Worm (Caenorhabditis elegans) whole organism, L4 larva: ENCODE results near the gene aqp-2.

ENCODE experiments used
- F37D6.2 ChIP-seq: sonication (generic microtip); optimal IDR thresholded peaks from 2 replicates; lab custom pipeline; 2016; ENCODE audit warnings: mild to moderate bottlenecking, missing genetic modification characterization, missing compliant biosample characterization
- F49E8.2 ChIP-seq: sonication (generic microtip); optimal IDR thresholded peaks from 2 replicates; lab custom pipeline; 2016; ENCODE audit warnings: missing compliant biosample characterization, mild to moderate bottlenecking, missing genetic modification characterization, borderline replicate concordance
- R02D3.7 ChIP-seq: fragments of 150-350 bp; sonication (generic microtip); optimal IDR thresholded peaks from 3 replicates; lab custom pipeline; 2014; ENCODE audit warnings: missing biosample characterization, missing genetic modification characterization
- T20F7.1 ChIP-seq: fragments of 200-800 bp; sonication (Bioruptor generic); optimal IDR thresholded peaks from 2 replicates; lab custom pipeline; 2018; ENCODE audit warnings: mild to moderate bottlenecking, missing genetic modification characterization, missing compliant biosample characterization
- T26A8.4 ChIP-seq: fragments of 200-800 bp; sonication (Bioruptor generic); IDR thresholded peaks from 2 replicates; pipeline ENCODE4 v1.3.6; 2022; ENCODE audit warnings: missing genetic modification characterization, missing compliant biosample characterization
- aha-1 ChIP-seq: fragments of 150-350 bp; peaks from one replicate; lab custom pipeline; 2014; ENCODE audit warnings: missing biosample characterization, missing genetic modification characterization
- ama-1 ChIP-seq: fragments of 150-350 bp; optimal IDR thresholded peaks from 2 replicates; lab custom pipeline; 2014; ENCODE audit warnings: inconsistent platforms, mixed read lengths
- arid-1 ChIP-seq: fragments of 200-800 bp; sonication (Bioruptor generic); conservative IDR thresholded peaks from 2 replicates; pipeline ENCODE4 v1.3.6; 2022; ENCODE audit warnings: missing genetic modification reagents, missing genetic modification characterization, missing compliant biosample characterization
- ceh-28 ChIP-seq: fragments of 150-350 bp; optimal IDR thresholded peaks from 2 replicates; lab custom pipeline; 2014; ENCODE audit warnings: missing biosample characterization, missing genetic modification reagents, missing genetic modification characterization
- daf-16 ChIP-seq, 3 experiments: sonication (generic microtip); optimal IDR thresholded peaks; 2 replicates each; lab custom pipeline; 2016 to 2017; ENCODE audit warnings: missing genetic modification characterization in 3 of 3, missing genetic modification reagents in 3 of 3, mild to moderate bottlenecking in 2 of 3, missing compliant biosample characterization in 2 of 3, missing biosample characterization in 1 of 3, moderate library complexity in 1 of 3
- daf-8 ChIP-seq: fragments of 200-800 bp; sonication (Bioruptor generic); IDR thresholded peaks from 2 replicates; pipeline ENCODE4 v1.3.6; 2022; ENCODE audit warnings: missing genetic modification characterization, missing compliant biosample characterization
- dmd-6 ChIP-seq: fragments of 200-800 bp; sonication (Bioruptor generic); IDR thresholded peaks from 2 replicates; pipeline ENCODE4 v1.3.6; 2022; ENCODE audit warnings: missing genetic modification reagents, missing genetic modification characterization, missing compliant biosample characterization
- dmd-9 ChIP-seq: fragments of 200-800 bp; sonication (Bioruptor generic); IDR thresholded peaks from 2 replicates; pipeline ENCODE4 v1.3.6; 2022; ENCODE audit warnings: missing genetic modification reagents, missing genetic modification characterization, missing compliant biosample characterization
- egl-43 ChIP-seq: fragments of 200-800 bp; sonication (Bioruptor generic); IDR thresholded peaks from 2 replicates; pipeline ENCODE4 v1.3.6; 2022; ENCODE audit warnings: missing genetic modification reagents, missing genetic modification characterization, missing compliant biosample characterization
- gei-8 ChIP-seq: fragments of 200-800 bp; sonication (Bioruptor generic); optimal IDR thresholded peaks from 2 replicates; lab custom pipeline; 2018; ENCODE audit warnings: mild to moderate bottlenecking, missing genetic modification characterization, missing compliant biosample characterization
- hif-1 ChIP-seq, 2 experiments: sonication (generic microtip); optimal IDR thresholded peaks; 2 replicates each; lab custom pipeline; 2016 to 2017; ENCODE audit warnings: missing compliant biosample characterization in 2 of 2, missing genetic modification characterization in 2 of 2, missing genetic modification reagents in 2 of 2, missing genotype in 2 of 2, mild to moderate bottlenecking in 1 of 2
- hlh-11 ChIP-seq: fragments of 200-800 bp; sonication (Bioruptor generic); optimal IDR thresholded peaks from 2 replicates; lab custom pipeline; 2018; ENCODE audit warnings: mild to moderate bottlenecking, missing genetic modification characterization, missing compliant biosample characterization
- jun-1 ChIP-seq: fragments of 150-350 bp; optimal IDR thresholded peaks from 2 replicates; lab custom pipeline; 2014; ENCODE audit warnings: missing biosample characterization, missing genetic modification reagents, missing genetic modification characterization
- lim-7 ChIP-seq: fragments of 200-800 bp; sonication (Bioruptor generic); IDR thresholded peaks from 2 replicates; pipeline ENCODE4 v1.3.6; 2022; ENCODE audit warnings: missing genetic modification characterization, missing compliant biosample characterization
- lin-13 ChIP-seq: fragments of 150-350 bp; optimal IDR thresholded peaks from 2 replicates; lab custom pipeline; 2014; ENCODE audit warnings: missing biosample characterization, missing genetic modification reagents, missing genetic modification characterization
- lin-29 ChIP-seq: fragments of 200-800 bp; sonication (Bioruptor generic); IDR thresholded peaks from 2 replicates; pipeline ENCODE4 v1.3.6; 2022; ENCODE audit warnings: missing genetic modification reagents, missing genetic modification characterization, missing compliant biosample characterization
- lsy-2 ChIP-seq, 2 experiments: fragments of 150-350 bp in 1 of 2; sonication (generic microtip) in 1 of 2; optimal IDR thresholded peaks; 2 replicates each; lab custom pipeline; 2014 to 2017; ENCODE audit warnings: missing biosample characterization in 2 of 2, missing genetic modification characterization in 2 of 2
- madf-5 ChIP-seq, 2 experiments: fragments of 200-800 bp; sonication (Bioruptor generic); IDR thresholded peaks; 2 replicates each; pipeline ENCODE4 v1.3.6; 2022; ENCODE audit warnings: missing compliant biosample characterization in 2 of 2, missing genetic modification characterization in 2 of 2
- mdl-1 ChIP-seq, 2 experiments: fragments of 150-350 bp in 1 of 2; sonication (generic microtip) in 1 of 2; optimal IDR thresholded peaks; 2 replicates each; lab custom pipeline; 2014 to 2017; ENCODE audit warnings: missing biosample characterization in 2 of 2, missing genetic modification characterization in 2 of 2
- mep-1 ChIP-seq: fragments of 150-350 bp; sonication (generic microtip); optimal IDR thresholded peaks from 3 replicates; lab custom pipeline; 2014; ENCODE audit warnings: missing biosample characterization, missing genetic modification characterization
- mxl-3 ChIP-seq: fragments of 200-800 bp; sonication (Bioruptor generic); optimal IDR thresholded peaks from 2 replicates; lab custom pipeline; 2018; ENCODE audit warnings: mild to moderate bottlenecking, missing genetic modification characterization, missing compliant biosample characterization
- nhr-10 ChIP-seq: fragments of 150-350 bp; optimal IDR thresholded peaks from 2 replicates; lab custom pipeline; 2014; ENCODE audit warnings: missing biosample characterization, missing genetic modification characterization
- nhr-11 ChIP-seq: fragments of 150-350 bp; optimal IDR thresholded peaks from 2 replicates; lab custom pipeline; 2014; ENCODE audit warnings: missing biosample characterization, missing genetic modification characterization
- nhr-111 ChIP-seq: fragments of 200-800 bp; sonication (Bioruptor generic); optimal IDR thresholded peaks from 2 replicates; lab custom pipeline; 2018; ENCODE audit warnings: mild to moderate bottlenecking, missing genetic modification characterization, missing compliant biosample characterization
- nhr-237 ChIP-seq: sonication (generic microtip); optimal IDR thresholded peaks from 2 replicates; lab custom pipeline; 2017; ENCODE audit warnings: missing biosample characterization, missing genetic modification characterization
- nhr-28 ChIP-seq: fragments of 150-350 bp; optimal IDR thresholded peaks from 2 replicates; lab custom pipeline; 2014; ENCODE audit warnings: missing biosample characterization, missing genetic modification characterization
- nhr-42 ChIP-seq: fragments of 200-800 bp; sonication (Bioruptor generic); IDR thresholded peaks from 2 replicates; pipeline ENCODE4 v1.3.6; 2022; ENCODE audit warnings: missing genetic modification characterization, missing compliant biosample characterization
- nhr-76 ChIP-seq: fragments of 150-350 bp; optimal IDR thresholded peaks from 2 replicates; lab custom pipeline; 2014; ENCODE audit warnings: missing biosample characterization, missing genetic modification characterization
- nhr-77 ChIP-seq: fragments of 150-350 bp; optimal IDR thresholded peaks from 2 replicates; lab custom pipeline; 2014; ENCODE audit warnings: missing biosample characterization, missing genetic modification characterization
- php-3 ChIP-seq: fragments of 200-800 bp; sonication (Bioruptor generic); IDR thresholded peaks from 2 replicates; pipeline ENCODE4 v1.3.6; 2022; ENCODE audit warnings: missing genetic modification reagents, missing genetic modification characterization, missing compliant biosample characterization
- saeg-2 ChIP-seq: fragments of 200-800 bp; sonication (Bioruptor generic); IDR thresholded peaks from 2 replicates; pipeline ENCODE4 v1.3.6; 2022; ENCODE audit warnings: missing genetic modification reagents, missing genetic modification characterization, missing compliant biosample characterization
- sdz-12 ChIP-seq: fragments of 200-800 bp; sonication (Bioruptor generic); optimal IDR thresholded peaks from 2 replicates; lab custom pipeline; 2018; ENCODE audit warnings: mild to moderate bottlenecking, missing genetic modification characterization, missing compliant biosample characterization
- set-16 ChIP-seq: fragments of 200-800 bp; sonication (Bioruptor generic); IDR thresholded peaks from 2 replicates; pipeline ENCODE4 v1.3.6; 2022; ENCODE audit warnings: missing genetic modification reagents, missing genetic modification characterization, missing compliant biosample characterization
- spr-1 ChIP-seq: sonication (generic microtip); optimal IDR thresholded peaks from 2 replicates; lab custom pipeline; 2016; ENCODE audit warnings: mild to moderate bottlenecking, missing genetic modification characterization, missing compliant biosample characterization
- spr-3 ChIP-seq: fragments of 200-800 bp; sonication (Bioruptor generic); optimal IDR thresholded peaks from 2 replicates; lab custom pipeline; 2018; ENCODE audit warnings: mild to moderate bottlenecking, missing genetic modification characterization, missing compliant biosample characterization
- unc-62 ChIP-seq, 3 experiments: fragments of 150-350 bp in 1 of 3; sonication (generic microtip); optimal IDR thresholded peaks in 2 of 3; peaks in 1 of 3; 1 replicate in 1 of 3; 2 replicates in 2 of 3; lab custom pipeline; 2014 to 2017; ENCODE audit warnings: missing biosample characterization in 3 of 3, missing genetic modification characterization in 3 of 3, missing genetic modification reagents in 3 of 3, missing genotype in 1 of 3
- zip-2 ChIP-seq: fragments of 150-350 bp; optimal IDR thresholded peaks from 2 replicates; lab custom pipeline; 2014; ENCODE audit warnings: missing biosample characterization, missing genetic modification characterization
- ztf-7 ChIP-seq: fragments of 150-350 bp; optimal IDR thresholded peaks from 2 replicates; lab custom pipeline; 2014; ENCODE audit warnings: missing biosample characterization, missing genetic modification characterization

Gene aqp-2

DNA sequence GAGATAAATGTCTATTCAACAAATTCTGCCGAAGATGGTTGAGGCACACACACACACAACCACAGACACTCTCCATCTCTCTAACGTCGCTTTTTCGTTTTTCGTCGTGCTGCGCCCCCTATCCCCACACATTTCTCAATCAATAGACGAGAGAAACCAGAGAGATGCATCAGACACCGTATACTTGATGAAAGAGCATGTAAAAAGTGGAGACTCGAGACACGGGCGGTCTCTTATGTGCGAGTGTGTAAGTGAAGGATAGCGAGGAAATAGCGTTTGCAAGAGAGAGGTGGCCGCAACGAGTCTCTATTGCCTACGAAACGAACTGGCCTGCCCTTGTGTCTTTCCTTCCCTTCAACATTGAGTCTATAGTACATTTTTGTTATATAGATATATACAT, 21.0 kb upstream of the aqp-2 start (continued):
- TF ChIP-seq T26A8.4 (GFP tag; lab: Robert Waterston, UW) = peak; percentile 79
- peak; percentile 66 for TF ChIP-seq jun-1 (tag; lab: Kevin White, UChicago)
- no peak for TF ChIP-seq daf-8 (GFP tag; lab: Robert Waterston, UW)
- TF ChIP-seq arid-1 (GFP tag; lab: Robert Waterston, UW) = peak; percentile 62; the same call in 1 of the 2 replicates
- peak; percentile 80 for TF ChIP-seq F37D6.2
- peak; percentile 94 for TF ChIP-seq nhr-11 (tag; lab: Kevin White, UChicago)
- peak; percentile 81 for TF ChIP-seq ceh-28 (tag; lab: Kevin White, UChicago)
- TF ChIP-seq zip-2 (tag; lab: Kevin White, UChicago) = no peak
- TF ChIP-seq daf-16 (GFP tag; optimal IDR thresholded peaks at IDR 0.05; lab: Kevin White, UChicago) = peak; percentile 64
- TF ChIP-seq daf-16 (tag; optimal IDR thresholded peaks at IDR 0.05; lab: Kevin White, UChicago) = peak; percentile 76
- no peak for TF ChIP-seq lim-7 (GFP tag; lab: Robert Waterston, UW)
- peak; percentile 95 for TF ChIP-seq mep-1
- TF ChIP-seq lin-13 (GFP tag; lab: Kevin White, UChicago) = peak; percentile 90
- TF ChIP-seq nhr-10 (tag; lab: Kevin White, UChicago) = peak; percentile 39
- TF ChIP-seq R02D3.7 (tag; lab: Kevin White, UChicago) = no peak
- TF ChIP-seq nhr-111 (GFP tag; lab: Kevin White, UChicago) = no peak
- TF ChIP-seq dmd-9 = no peak
- peak; percentile 66 for TF ChIP-seq ztf-7 (tag; lab: Kevin White, UChicago)
- peak; percentile 35; the same call in 1 of the 2 replicates for TF ChIP-seq php-3 (GFP tag; lab: Robert Waterston, UW)
- 0 out of 2 replicates have a peak, but pooled peaks have one; percentile 51 for TF ChIP-seq saeg-2 (GFP tag; lab: Robert Waterston, UW)
- TF ChIP-seq ama-1 (lab: Kevin White, UChicago) = peak; percentile 94
- TF ChIP-seq spr-1 (tag; lab: Kevin White, UChicago) = peak; percentile 86
- peak; percentile 41 to 93 for TF ChIP-seq mdl-1 (tag; optimal IDR thresholded peaks at IDR 0.05; lab: Kevin White, UChicago)
- TF ChIP-seq madf-5 (GFP tag; IDR thresholded peaks at IDR 0.05; lab: Robert Waterston, UW) = no peak
- TF ChIP-seq nhr-42 (GFP tag; lab: Robert Waterston, UW) = peak; percentile 81; the same call in 1 of the 2 replicates
- TF ChIP-seq lin-29 (GFP tag; lab: Robert Waterston, UW) = no peak
- TF ChIP-seq spr-3 (GFP tag; lab: Kevin White, UChicago) = no peak
- peak; percentile 97 for TF ChIP-seq hlh-11 (tag; lab: Kevin White, UChicago)

- TF ChIP-seq T20F7.1 (GFP tag; lab: Kevin White, UChicago) = no peak
- TF ChIP-seq nhr-77 (tag; lab: Kevin White, UChicago) = no peak
- TF ChIP-seq dmd-9 = no peak
- TF ChIP-seq aha-1 (tag; lab: Kevin White, UChicago) = peak; percentile 93
- TF ChIP-seq spr-1 (tag; lab: Kevin White, UChicago) = no peak
- TF ChIP-seq ama-1 (lab: Kevin White, UChicago) = no peak
- no peak for TF ChIP-seq sdz-12 (GFP tag; lab: Kevin White, UChicago)
- no peak for TF ChIP-seq F49E8.2
- TF ChIP-seq unc-62 (GFP tag; optimal IDR thresholded peaks at IDR 0.05 in 1 of 2; lab: Kevin White, UChicago) = peak in 1 of 2 experiments; percentile 96
- no peak for TF ChIP-seq unc-62 (tag; optimal IDR thresholded peaks at IDR 0.05; lab: Kevin White, UChicago)
Measured at ce11 chrII:9282065-9282464, 20.3 kb upstream of the aqp-2 start.

- no peak for TF ChIP-seq zip-2 (tag; lab: Kevin White, UChicago)
- TF ChIP-seq egl-43 (GFP tag; lab: Robert Waterston, UW) = no peak
- TF ChIP-seq gei-8 (GFP tag; lab: Kevin White, UChicago) = peak; percentile 6
- TF ChIP-seq mep-1 = peak; percentile 59
- peak; percentile 37 for TF ChIP-seq hlh-11 (tag; lab: Kevin White, UChicago)
- no peak for TF ChIP-seq daf-16 (GFP tag; optimal IDR thresholded peaks at IDR 0.05; lab: Kevin White, UChicago)
- peak; percentile 8 for TF ChIP-seq daf-16 (tag; optimal IDR thresholded peaks at IDR 0.05; lab: Kevin White, UChicago)
- TF ChIP-seq mxl-3 (GFP tag; lab: Kevin White, UChicago) = peak; percentile 1
- TF ChIP-seq set-16 (GFP tag; lab: Robert Waterston, UW) = no peak
- peak; percentile 57 for TF ChIP-seq nhr-28 (tag; lab: Kevin White, UChicago)
- peak; percentile 1 for TF ChIP-seq ama-1 (lab: Kevin White, UChicago)
- 0 out of 2 replicates have a peak, but pooled peaks have one; percentile 11 for TF ChIP-seq dmd-6 (GFP tag; lab: Robert Waterston, UW)
- peak in 1 of 2 experiments; percentile 16 for TF ChIP-seq mdl-1 (tag; optimal IDR thresholded peaks at IDR 0.05; lab: Kevin White, UChicago)
- no peak for TF ChIP-seq nhr-237 (tag; lab: Kevin White, UChicago)
- TF ChIP-seq nhr-76 (tag; lab: Kevin White, UChicago) = no peak
- peak; percentile 52 for TF ChIP-seq nhr-77 (tag; lab: Kevin White, UChicago)
- no peak for TF ChIP-seq saeg-2 (GFP tag; lab: Robert Waterston, UW)
- TF ChIP-seq lim-7 (GFP tag; lab: Robert Waterston, UW) = no peak
- TF ChIP-seq nhr-42 (GFP tag; lab: Robert Waterston, UW) = no peak
- TF ChIP-seq lsy-2 (tag; optimal IDR thresholded peaks at IDR 0.05; lab: Kevin White, UChicago) = peak in 1 of 2 experiments; percentile 78
- TF ChIP-seq hif-1 (tag; optimal IDR thresholded peaks at IDR 0.05; lab: Kevin White, UChicago) = peak in 1 of 2 experiments; percentile 53
- TF ChIP-seq, all 104 proteins: peak for 12
Measured at ce11 chrII:9281595-9281994, 19.8 kb upstream of the aqp-2 start.
